Worm (Caenorhabditis elegans): ENCODE measurements around the gene T13F3.4.

- no peak for TF ChIP-seq sox-4 (tag; optimal IDR thresholded peaks at IDR 0.05)
- TF ChIP-seq egl-13 (tag; optimal IDR thresholded peaks at IDR 0.05), result no peak
- no peak for TF ChIP-seq nhr-237 (tag; optimal IDR thresholded peaks at IDR 0.05)
- TF ChIP-seq ztf-11 (tag; optimal IDR thresholded peaks at IDR 0.05), result no peak
- TF ChIP-seq C34B4.2 (tag; optimal IDR thresholded peaks at IDR 0.05), result no peak
- TF ChIP-seq lin-35 (GFP tag; optimal IDR thresholded peaks at IDR 0.05), result no peak
- no peak for TF ChIP-seq nhr-90 (tag; optimal IDR thresholded peaks at IDR 0.05; ENCODE audit: poor library complexity)
- TF ChIP-seq egl-27 (tag; optimal IDR thresholded peaks at IDR 0.05), result no peak
- no peak for TF ChIP-seq sptf-1 (tag; optimal IDR thresholded peaks at IDR 0.05)
- TF ChIP-seq pqm-1 (tag; optimal IDR thresholded peaks at IDR 0.05), result no peak
- no peak for TF ChIP-seq mdl-1 (tag; optimal IDR thresholded peaks at IDR 0.05)
These were observed 12.7 kb downstream of the T13F3.4 start, which contains the start of gene gcy-20 for ce11 chrV:16253687-16254086.
